Worm (Caenorhabditis elegans) whole organism, L1 larva: ENCODE data around the gene srx-73.

Source experiments
- C04F5.9 ChIP-seq: sonication (generic microtip); optimal IDR thresholded peaks from 2 replicates; lab custom pipeline; 2016; ENCODE audit warnings: missing genetic modification characterization, missing compliant biosample characterization
- C16A3.4 ChIP-seq: fragments of 150-350 bp; optimal IDR thresholded peaks from 2 replicates; lab custom pipeline; 2014; ENCODE audit warnings: missing biosample characterization, missing genetic modification characterization
- blmp-1 ChIP-seq: fragments of 150-350 bp; optimal IDR thresholded peaks from 2 replicates; lab custom pipeline; 2014; ENCODE audit warnings: missing biosample characterization, missing genetic modification characterization
- ceh-8 ChIP-seq: fragments of 200-800 bp; sonication (Bioruptor generic); optimal IDR thresholded peaks from 2 replicates; lab custom pipeline; 2018; ENCODE audit warnings: mild to moderate bottlenecking, missing genetic modification characterization, moderate library complexity, missing compliant biosample characterization
- ceh-88 ChIP-seq: fragments of 200-800 bp; sonication (Bioruptor generic); IDR thresholded peaks from 2 replicates; pipeline ENCODE4 v1.3.6; 2022; ENCODE audit warnings: missing genetic modification characterization, missing compliant biosample characterization
- ceh-90 ChIP-seq: sonication (generic microtip); optimal IDR thresholded peaks from 2 replicates; lab custom pipeline; 2016; ENCODE audit warnings: missing genetic modification characterization, missing compliant biosample characterization
- ces-1 ChIP-seq: fragments of 150-350 bp; optimal IDR thresholded peaks from 2 replicates; lab custom pipeline; 2014; ENCODE audit warnings: missing biosample characterization, missing genetic modification reagents, missing genetic modification characterization
- dsc-1 ChIP-seq: sonication (generic microtip); optimal IDR thresholded peaks from 2 replicates; lab custom pipeline; 2016; ENCODE audit warnings: mild to moderate bottlenecking, missing genetic modification characterization, missing compliant biosample characterization
- efl-1 ChIP-seq, 4 experiments: fragments of 150-350 bp; optimal IDR thresholded peaks in 3 of 4; peaks in 1 of 4; 1 replicate in 1 of 4; 2 replicates in 3 of 4; lab custom pipeline; 2014; ENCODE audit warnings: missing biosample characterization in 2 of 4, missing genetic modification characterization in 2 of 4, missing genetic modification reagents in 2 of 4
- egl-13 ChIP-seq: sonication (generic microtip); optimal IDR thresholded peaks from 2 replicates; lab custom pipeline; 2016; ENCODE audit warnings: missing genotype, missing genetic modification reagents, missing genetic modification characterization, missing compliant biosample characterization
- egl-27 ChIP-seq, 2 experiments: fragments of 150-350 bp in 1 of 2; sonication (generic microtip); optimal IDR thresholded peaks; 3 replicates each; lab custom pipeline; 2017 to 2018; ENCODE audit warnings: missing biosample characterization in 2 of 2, missing genetic modification characterization in 2 of 2, missing genetic modification reagents in 2 of 2
- elt-2 ChIP-seq: sonication (generic microtip); optimal IDR thresholded peaks from 2 replicates; lab custom pipeline; 2016; ENCODE audit warnings: missing genetic modification characterization, mild to moderate bottlenecking, inconsistent platforms, missing compliant biosample characterization, missing genetic modification reagents
- elt-3 ChIP-seq, 6 experiments: fragments of 150-350 bp in 1 of 6; sonication (generic microtip); optimal IDR thresholded peaks; 2 replicates each; lab custom pipeline; 2017 to 2018; ENCODE audit warnings: missing biosample characterization in 6 of 6, missing genetic modification characterization in 6 of 6, inconsistent platforms in 1 of 6
- irx-1 ChIP-seq: sonication (generic microtip); optimal IDR thresholded peaks from 2 replicates; lab custom pipeline; 2016; ENCODE audit warnings: missing genetic modification characterization, missing compliant biosample characterization
- isw-1 ChIP-seq: fragments of 200-800 bp; sonication (Bioruptor generic); IDR thresholded peaks from 2 replicates; pipeline ENCODE4 v1.3.6; 2022; ENCODE audit warnings: missing genetic modification characterization, missing compliant biosample characterization
- lin-15B ChIP-seq: fragments of 150-350 bp; sonication (generic microtip); optimal IDR thresholded peaks from 3 replicates; lab custom pipeline; 2014; ENCODE audit warnings: missing biosample characterization, missing genetic modification characterization
- lin-35 ChIP-seq, 2 experiments: fragments of 150-350 bp; optimal IDR thresholded peaks; 2 replicates each; lab custom pipeline; 2014; ENCODE audit warnings: missing biosample characterization in 2 of 2, missing genetic modification characterization in 2 of 2, missing genetic modification reagents in 2 of 2
- mef-2 ChIP-seq: fragments of 150-350 bp; optimal IDR thresholded peaks from 2 replicates; lab custom pipeline; 2014; ENCODE audit warnings: missing biosample characterization, missing genetic modification characterization
- mep-1 ChIP-seq: fragments of 150-350 bp; optimal IDR thresholded peaks from 2 replicates; lab custom pipeline; 2014; ENCODE audit warnings: missing biosample characterization, missing genetic modification characterization
- nhr-12 ChIP-seq: sonication (generic microtip); optimal IDR thresholded peaks from 2 replicates; lab custom pipeline; 2017; ENCODE audit warnings: missing biosample characterization, missing genetic modification characterization
- nhr-19 ChIP-seq: fragments of 200-800 bp; sonication (Bioruptor generic); conservative IDR thresholded peaks from 2 replicates; pipeline ENCODE4 v1.3.6; 2022; ENCODE audit warnings: missing genetic modification characterization, missing compliant biosample characterization
- nhr-20 ChIP-seq: sonication (generic microtip); optimal IDR thresholded peaks from 2 replicates; lab custom pipeline; 2016; ENCODE audit warnings: mild to moderate bottlenecking, missing genetic modification characterization, missing compliant biosample characterization
- nhr-76 ChIP-seq: sonication (generic microtip); optimal IDR thresholded peaks from 2 replicates; lab custom pipeline; 2017; ENCODE audit warnings: missing biosample characterization, missing genetic modification characterization
- nhr-85 ChIP-seq: sonication (generic microtip); peaks from one replicate; lab custom pipeline; 2016; ENCODE audit warnings: missing genetic modification characterization, inconsistent platforms, missing compliant biosample characterization
- nhr-90 ChIP-seq: sonication (generic microtip); optimal IDR thresholded peaks from 2 replicates; lab custom pipeline; 2016; ENCODE audit warnings: mild to moderate bottlenecking, missing genetic modification characterization, missing compliant biosample characterization; ENCODE audit not compliant: poor library complexity
- pax-3 ChIP-seq: fragments of 200-800 bp; sonication (Bioruptor generic); optimal IDR thresholded peaks from 2 replicates; lab custom pipeline; 2018; ENCODE audit warnings: mild to moderate bottlenecking, missing genetic modification characterization, moderate library complexity, missing compliant biosample characterization
- rnt-1 ChIP-seq: sonication (generic microtip); optimal IDR thresholded peaks from 2 replicates; lab custom pipeline; 2016; ENCODE audit warnings: mild to moderate bottlenecking, missing genetic modification characterization, moderate library complexity, missing compliant biosample characterization
- snu-23 ChIP-seq: sonication (generic microtip); optimal IDR thresholded peaks from 2 replicates; lab custom pipeline; 2016; ENCODE audit warnings: missing genetic modification characterization, missing compliant biosample characterization
- sptf-1 ChIP-seq: fragments of 150-350 bp; optimal IDR thresholded peaks from 2 replicates; lab custom pipeline; 2014; ENCODE audit warnings: missing biosample characterization, missing genetic modification characterization
- sup-37 ChIP-seq: fragments of 200-800 bp; sonication (Bioruptor generic); optimal IDR thresholded peaks from 2 replicates; lab custom pipeline; 2018; ENCODE audit warnings: mild to moderate bottlenecking, missing genetic modification characterization, missing compliant biosample characterization
- swsn-7 ChIP-seq: sonication (generic microtip); optimal IDR thresholded peaks from 2 replicates; lab custom pipeline; 2016; ENCODE audit warnings: missing genetic modification characterization, missing compliant biosample characterization
- unc-130 ChIP-seq: fragments of 150-350 bp; optimal IDR thresholded peaks from 2 replicates; lab custom pipeline; 2017; ENCODE audit warnings: missing biosample characterization, missing genetic modification characterization, inconsistent platforms
- unc-30 ChIP-seq: sonication (generic microtip); optimal IDR thresholded peaks from 2 replicates; lab custom pipeline; 2017; ENCODE audit warnings: missing biosample characterization, missing genetic modification characterization
- unc-62 ChIP-seq: fragments of 150-350 bp; optimal IDR thresholded peaks from 2 replicates; lab custom pipeline; 2014; ENCODE audit warnings: missing biosample characterization, missing genetic modification reagents, missing genetic modification characterization
- vab-15 ChIP-seq: sonication (generic microtip); optimal IDR thresholded peaks from 2 replicates; lab custom pipeline; 2017; ENCODE audit warnings: missing genotype, mild to moderate bottlenecking, missing genetic modification characterization, missing compliant biosample characterization
- zip-4 ChIP-seq: fragments of 200-800 bp; sonication (Bioruptor generic); optimal IDR thresholded peaks from 2 replicates; lab custom pipeline; 2018; ENCODE audit warnings: mild to moderate bottlenecking, missing genetic modification characterization, moderate library complexity, missing compliant biosample characterization

The srx-73 gene

ce11 chrV:4667062-4667461, 1.5 kb upstream of the srx-73 start:
- TF ChIP-seq mef-2 = no peak
- no peak for TF ChIP-seq swsn-7 (tag; lab: Kevin White, UChicago)
- no peak for TF ChIP-seq unc-130 (tag; lab: Kevin White, UChicago)
- TF ChIP-seq irx-1 (tag; lab: Kevin White, UChicago) = no peak
- TF ChIP-seq egl-13 (tag; lab: Kevin White, UChicago) = no peak
- TF ChIP-seq nhr-76 (tag; lab: Kevin White, UChicago) = no peak
- no peak for TF ChIP-seq sptf-1 (tag; lab: Kevin White, UChicago)
- TF ChIP-seq nhr-12 (tag; lab: Kevin White, UChicago) = no peak
- no peak for TF ChIP-seq zip-4

- TF ChIP-seq ceh-90 (tag; lab: Kevin White, UChicago) = no peak
- no peak for TF ChIP-seq pax-3 (tag; lab: Kevin White, UChicago)
- TF ChIP-seq ces-1 (GFP tag; lab: Kevin White, UChicago) = no peak
- no peak for TF ChIP-seq C16A3.4 (tag; lab: Kevin White, UChicago)
Observed at ce11 chrV:4662400-4662799, 3.2 kb downstream of the srx-73 start, which contains the start of gene srx-74. Gene srx-74 (minus strand): TSS chrV:4662500.

ce11 chrV:4655175-4655574, 10.4 kb downstream of the srx-73 start, which contains the start of gene F41F3.9:
Gene F41F3.9 (plus strand): TSS chrV:4655475.
- TF ChIP-seq nhr-19 (GFP tag; lab: Robert Waterston, UW) (no peak), lin-15B (tag; lab: Kevin White, UChicago) (no peak), egl-27 (tag; optimal IDR thresholded peaks at IDR 0.05; lab: Kevin White, UChicago) (no peak), C04F5.9 (no peak), dsc-1 (no peak), isw-1 (GFP tag; lab: Robert Waterston, UW) (no peak), nhr-90 (tag; lab: Kevin White, UChicago) (no peak), rnt-1 (tag; lab: Kevin White, UChicago) (no peak), swsn-7 (tag; lab: Kevin White, UChicago) (no peak)

- no peak for TF ChIP-seq ceh-88
- TF ChIP-seq unc-30 (tag; lab: Kevin White, UChicago) = no peak
- no peak for TF ChIP-seq lin-15B (tag; lab: Kevin White, UChicago)
Observed at ce11 chrV:4653871-4654605, 11.5 kb downstream of the srx-73 start, which contains the start of the genes col-139 and F41F3.1. Gene col-139 (minus strand): TSS chrV:4653971. Gene F41F3.1 (plus strand): TSS chrV:4654555.

- TF ChIP-seq ceh-8 (GFP tag; lab: Kevin White, UChicago) (peak; percentile 49), dsc-1 (no peak)
Observed at ce11 chrV:4653093-4653492, 12.5 kb downstream of the srx-73 start.

ce11 chrV:4651480-4651879, 14.1 kb downstream of the srx-73 start:
- TF ChIP-seq vab-15 (no peak), nhr-85 (peak; percentile 11), blmp-1 (tag; lab: Kevin White, UChicago) (peak; percentile 86), nhr-20 (tag; lab: Kevin White, UChicago) (peak; percentile 24), elt-2 (tag; lab: Kevin White, UChicago) (peak; percentile 11), sup-37 (GFP tag; lab: Kevin White, UChicago) (no peak), mep-1 (peak; percentile 23), unc-62 (GFP tag; lab: Kevin White, UChicago) (no peak), zip-4 (no peak), lin-35 (GFP tag; optimal IDR thresholded peaks at IDR 0.05; lab: Kevin White, UChicago) (peak in 1 of 2 experiments; percentile 18), elt-3 (tag; optimal IDR thresholded peaks at IDR 0.05; lab: Kevin White, UChicago) (peak in 3 of 6 experiments; percentile 15 to 54 (median 48)), isw-1 (GFP tag; lab: Robert Waterston, UW) (no peak), efl-1 (optimal IDR thresholded peaks at IDR 0.05; lab: Kevin White, UChicago) (no peak), efl-1 (GFP tag; optimal IDR thresholded peaks at IDR 0.05 in 1 of 2; lab: Kevin White, UChicago) (peak in 1 of 2 experiments; percentile 45), snu-23 (GFP tag; lab: Kevin White, UChicago) (peak; percentile 23)
- TF ChIP-seq, all 84 proteins: peak for 9
